Fruit fly (Drosophila melanogaster): ENCODE measurements around the gene CG13010.

Gene CG13010

dm6 chrX:16723203-16724173, 44.7 kb upstream of the CG13010 start (continued):
- TF ChIP-seq NC2α (GFP tag; optimal IDR thresholded peaks at IDR 0.05) (no peak), Sry-β (GFP tag; optimal IDR thresholded peaks at IDR 0.05) (no peak), CG10209 (GFP tag; optimal IDR thresholded peaks at IDR 0.05) (peak; percentile 51), CG18476 (GFP tag; optimal IDR thresholded peaks at IDR 0.05) (peak; percentile 6), Dref (GFP tag; IDR thresholded peaks at IDR 0.05) (no peak), Hmr (GFP tag; optimal IDR thresholded peaks at IDR 0.05) (peak; percentile 85), ash1 (GFP tag; optimal IDR thresholded peaks at IDR 0.05) (no peak), Hr3 (GFP tag; optimal IDR thresholded peaks at IDR 0.05) (peak; percentile 70), PHDP (tag; optimal IDR thresholded peaks at IDR 0.05) (peak; percentile 87), CG11093 (GFP tag; IDR thresholded peaks at IDR 0.05) (no peak), CG12299 (tag; optimal IDR thresholded peaks at IDR 0.05) (peak; percentile 73), Dip3 (GFP tag; optimal IDR thresholded peaks at IDR 0.05) (no peak), Atf6 (GFP tag; IDR thresholded peaks at IDR 0.05) (peak; percentile 72; the same call in 1 of the 2 replicates), pros (GFP tag; optimal IDR thresholded peaks at IDR 0.05) (no peak), chinmo (GFP tag; IDR thresholded peaks at IDR 0.05; ENCODE audit: partially characterized antibody) (0 out of 4 replicates have a peak, but pooled peaks have one; percentile 53), hkb (optimal IDR thresholded peaks at IDR 0.05) (no peak), hkb (GFP tag; IDR thresholded peaks at IDR 0.05) (peak; percentile 83), Dp (GFP tag; optimal IDR thresholded peaks at IDR 0.05) (no peak), Camta (GFP tag; optimal IDR thresholded peaks at IDR 0.05) (peak; percentile 68), zf30C (GFP tag; optimal IDR thresholded peaks at IDR 0.05) (no peak), Optix (GFP tag; IDR thresholded peaks at IDR 0.05) (no peak), CG14860 (GFP tag; IDR thresholded peaks at IDR 0.05; ENCODE audit: partially characterized antibody) (no peak), rib (GFP tag; IDR thresholded peaks at IDR 0.05) (0 out of 2 replicates have a peak, but pooled peaks have one; percentile 13), br (optimal IDR thresholded peaks at IDR 0.05) (no peak), tin (GFP tag; optimal IDR thresholded peaks at IDR 0.05) (peak; percentile 27), CG4820 (GFP tag; optimal IDR thresholded peaks at IDR 0.05) (peak; percentile 5), tx (GFP tag; optimal IDR thresholded peaks at IDR 0.05) (peak; percentile 9), CG17612 (GFP tag; IDR thresholded peaks at IDR 0.05) (peak; percentile 9; the same call in 1 of the 2 replicates), Antp (GFP tag; optimal IDR thresholded peaks at IDR 0.05) (peak; percentile 4), pnt (GFP tag; optimal IDR thresholded peaks at IDR 0.05) (no peak), phol (tag; optimal IDR thresholded peaks at IDR 0.05) (peak; percentile 62), CG6689 (GFP tag; IDR thresholded peaks at IDR 0.05) (peak; percentile 76), pfk (GFP tag; optimal IDR thresholded peaks at IDR 0.05) (no peak), CG2875 (GFP tag; optimal IDR thresholded peaks at IDR 0.05) (peak; percentile 62), danr (GFP tag; IDR thresholded peaks at IDR 0.05) (no peak), lilli (GFP tag; optimal IDR thresholded peaks at IDR 0.05) (peak; percentile 74), Pdp1 (GFP tag; optimal IDR thresholded peaks at IDR 0.05) (peak; percentile 34 to 35), bbx (GFP tag; IDR thresholded peaks at IDR 0.05; ENCODE audit: partially characterized antibody) (no peak), pan (optimal IDR thresholded peaks at IDR 0.05) (no peak), pan (GFP tag; optimal IDR thresholded peaks at IDR 0.05 in 1 of 2, IDR thresholded peaks at IDR 0.05 in 1 of 2) (peak in 1 of 2 experiments; percentile 53), CG3838 (GFP tag; optimal IDR thresholded peaks at IDR 0.05) (no peak), stc (GFP tag; IDR thresholded peaks at IDR 0.05) (peak; percentile 59), CG17912 (GFP tag; optimal IDR thresholded peaks at IDR 0.05) (no peak), CG31365 (tag; optimal IDR thresholded peaks at IDR 0.05) (no peak), CG1792 (GFP tag; optimal IDR thresholded peaks at IDR 0.05) (no peak), CG13624 (GFP tag; optimal IDR thresholded peaks at IDR 0.05) (no peak), Poxn (GFP tag; IDR thresholded peaks at IDR 0.05) (peak; percentile 36; the same call in 1 of the 2 replicates), CG6854 (GFP tag; optimal IDR thresholded peaks at IDR 0.05) (peak; percentile 30), otp (GFP tag; IDR thresholded peaks at IDR 0.05) (peak; percentile 36; the same call in 1 of the 3 replicates)

Data from whole organism, embryonic.